Worm (Caenorhabditis elegans) whole organism, young adult: ENCODE results near the gene mam-4.

Experiments used
- B0035.1 ChIP-seq: sonication (generic microtip); optimal IDR thresholded peaks from 2 replicates; lab custom pipeline; 2016; ENCODE audit warnings: missing genetic modification characterization, mild to moderate bottlenecking, missing compliant biosample characterization, missing genotype, missing genetic modification reagents
- B0261.1 ChIP-seq: sonication (generic microtip); optimal IDR thresholded peaks from 2 replicates; lab custom pipeline; 2016; ENCODE audit warnings: mild to moderate bottlenecking, missing genetic modification characterization, moderate library complexity, missing compliant biosample characterization
- F22D6.2 ChIP-seq: sonication (generic microtip); optimal IDR thresholded peaks from 2 replicates; lab custom pipeline; 2016; ENCODE audit warnings: mild to moderate bottlenecking, missing genetic modification characterization, missing compliant biosample characterization
- F23B12.7 ChIP-seq: sonication (generic microtip); optimal IDR thresholded peaks from 2 replicates; lab custom pipeline; 2017; ENCODE audit warnings: missing genetic modification characterization, mild to moderate bottlenecking, missing compliant biosample characterization, antibody characterized with exemption, moderate library complexity; ENCODE audit not compliant: insufficient read depth
- F33H1.4 ChIP-seq: fragments of 200-800 bp; sonication (Bioruptor generic); IDR thresholded peaks from 2 replicates; pipeline ENCODE4 v1.3.6; 2022; ENCODE audit warnings: missing genetic modification reagents, missing genetic modification characterization, missing compliant biosample characterization
- F39B2.1 ChIP-seq: fragments of 200-800 bp; sonication (Bioruptor generic); IDR thresholded peaks from 2 replicates; pipeline ENCODE4 v1.3.6; 2022; ENCODE audit warnings: missing genetic modification reagents, missing genetic modification characterization, missing compliant biosample characterization
- F55B11.4 ChIP-seq: sonication (generic microtip); optimal IDR thresholded peaks from 2 replicates; lab custom pipeline; 2016; ENCODE audit warnings: missing compliant biosample characterization, missing genetic modification characterization, borderline replicate concordance; ENCODE audit not compliant: insufficient read depth
- F57A8.1 ChIP-seq: fragments of 200-800 bp; sonication (Bioruptor generic); optimal IDR thresholded peaks from 2 replicates; lab custom pipeline; 2018; ENCODE audit warnings: mild to moderate bottlenecking, missing genetic modification characterization, moderate library complexity, missing compliant biosample characterization
- F57C9.4 ChIP-seq: sonication (generic microtip); optimal IDR thresholded peaks from 2 replicates; lab custom pipeline; 2017; ENCODE audit warnings: mild to moderate bottlenecking, missing genetic modification characterization, missing compliant biosample characterization
- T07F8.4 ChIP-seq: sonication (generic microtip); optimal IDR thresholded peaks from 2 replicates; lab custom pipeline; 2016; ENCODE audit warnings: mild to moderate bottlenecking, missing genetic modification characterization, moderate library complexity, missing compliant biosample characterization
- T26A5.8 ChIP-seq: sonication (generic microtip); optimal IDR thresholded peaks from 2 replicates; lab custom pipeline; 2016; ENCODE audit warnings: missing genetic modification characterization, missing compliant biosample characterization
- Y56A3A.18 ChIP-seq: fragments of 200-800 bp; sonication (Bioruptor generic); IDR thresholded peaks from 2 replicates; pipeline ENCODE4 v1.3.6; 2022; ENCODE audit warnings: missing genetic modification reagents, missing genetic modification characterization, missing compliant biosample characterization
- Y79H2A.3 ChIP-seq: fragments of 200-800 bp; sonication (Bioruptor generic); conservative IDR thresholded peaks from 2 replicates; pipeline ENCODE4 v1.3.6; 2022; ENCODE audit warnings: missing genetic modification reagents, missing genetic modification characterization, missing compliant biosample characterization
- akir-1 ChIP-seq: fragments of 200-800 bp; sonication (Bioruptor generic); optimal IDR thresholded peaks from 2 replicates; lab custom pipeline; 2018; ENCODE audit warnings: mild to moderate bottlenecking, missing genetic modification characterization, moderate library complexity, missing compliant biosample characterization
- ama-1 ChIP-seq, 3 experiments: fragments of 150-350 bp in 1 of 3; sonication (generic microtip) in 2 of 3; optimal IDR thresholded peaks; 2 replicates each; lab custom pipeline; 2014 to 2018; ENCODE audit warnings: missing biosample characterization in 2 of 3, missing genetic modification characterization in 2 of 3, missing genetic modification reagents in 2 of 3
- aptf-2 ChIP-seq: fragments of 200-800 bp; sonication (Bioruptor generic); conservative IDR thresholded peaks from 2 replicates; pipeline ENCODE4 v1.3.6; 2022; ENCODE audit warnings: missing genetic modification reagents, missing genetic modification characterization, missing compliant biosample characterization
- attf-3 ChIP-seq: fragments of 200-800 bp; sonication (Bioruptor generic); conservative IDR thresholded peaks from 2 replicates; pipeline ENCODE4 v1.3.6; 2022; ENCODE audit warnings: missing genetic modification reagents, missing genetic modification characterization, missing compliant biosample characterization
- attf-5 ChIP-seq: fragments of 200-800 bp; sonication (Bioruptor generic); optimal IDR thresholded peaks from 2 replicates; lab custom pipeline; 2018; ENCODE audit warnings: mild to moderate bottlenecking, missing genetic modification characterization, missing compliant biosample characterization
- ccch-3 ChIP-seq: fragments of 200-800 bp; sonication (Bioruptor generic); optimal IDR thresholded peaks from 2 replicates; lab custom pipeline; 2018; ENCODE audit warnings: mild to moderate bottlenecking, missing genetic modification characterization, missing compliant biosample characterization
- cebp-1 ChIP-seq, 2 experiments: fragments of 200-800 bp in 1 of 2; sonication (Bioruptor generic) in 1 of 2; sonication (generic microtip) in 1 of 2; IDR thresholded peaks in 1 of 2; optimal IDR thresholded peaks in 1 of 2; 2 replicates each; pipeline versions ENCODE4 v1.3.6 to Lab custom; 2017 to 2022; ENCODE audit warnings: missing compliant biosample characterization in 2 of 2, missing genetic modification characterization in 2 of 2, mild to moderate bottlenecking in 1 of 2, missing genetic modification reagents in 1 of 2, moderate library complexity in 1 of 2
- ceh-58 ChIP-seq: fragments of 200-800 bp; sonication (Bioruptor generic); IDR thresholded peaks from 2 replicates; pipeline ENCODE4 v1.3.6; 2022; ENCODE audit warnings: missing genetic modification characterization, missing compliant biosample characterization
- ceh-79 ChIP-seq: sonication (generic microtip); optimal IDR thresholded peaks from 2 replicates; lab custom pipeline; 2017; ENCODE audit warnings: mild to moderate bottlenecking, missing genetic modification characterization, missing compliant biosample characterization
- chd-7 ChIP-seq: sonication (generic microtip); optimal IDR thresholded peaks from 2 replicates; lab custom pipeline; 2016; ENCODE audit warnings: mild to moderate bottlenecking, missing genetic modification characterization, moderate library complexity, missing compliant biosample characterization
- dox-1 ChIP-seq: fragments of 200-800 bp; sonication (Bioruptor generic); IDR thresholded peaks from 2 replicates; pipeline ENCODE4 v1.3.6; 2022; ENCODE audit warnings: missing genetic modification reagents, missing genetic modification characterization, missing compliant biosample characterization
- efl-1 ChIP-seq: fragments of 150-350 bp; optimal IDR thresholded peaks from 2 replicates; lab custom pipeline; 2014; ENCODE audit warnings: missing biosample characterization, missing genetic modification reagents, missing genetic modification characterization
- egl-18 ChIP-seq: fragments of 200-800 bp; sonication (Bioruptor generic); IDR thresholded peaks from 2 replicates; pipeline ENCODE4 v1.3.6; 2022; ENCODE audit warnings: missing genetic modification reagents, missing genetic modification characterization, missing compliant biosample characterization
- egl-44 ChIP-seq: fragments of 200-800 bp; sonication (Bioruptor generic); IDR thresholded peaks from 2 replicates; pipeline ENCODE4 v1.3.6; 2022; ENCODE audit warnings: missing genetic modification reagents, missing genetic modification characterization, missing compliant biosample characterization
- him-1 ChIP-seq: sonication (generic microtip); optimal IDR thresholded peaks from 2 replicates; lab custom pipeline; 2016; ENCODE audit warnings: missing genotype, missing genetic modification reagents, missing genetic modification characterization, missing compliant biosample characterization
- hlh-12 ChIP-seq: sonication (generic microtip); optimal IDR thresholded peaks from 2 replicates; lab custom pipeline; 2016; ENCODE audit warnings: missing genetic modification characterization, missing compliant biosample characterization
- hmg-20 ChIP-seq: fragments of 200-800 bp; sonication (Bioruptor generic); IDR thresholded peaks from 2 replicates; pipeline ENCODE4 v1.3.6; 2022; ENCODE audit warnings: missing genetic modification reagents, missing genetic modification characterization, missing compliant biosample characterization
- hrde-1 ChIP-seq: sonication (generic microtip); optimal IDR thresholded peaks from 2 replicates; lab custom pipeline; 2016; ENCODE audit warnings: missing genetic modification characterization, mild to moderate bottlenecking, missing compliant biosample characterization, moderate library complexity, missing genotype, missing genetic modification reagents, borderline replicate concordance
- hsf-1 ChIP-seq: fragments of 200-800 bp; sonication (Bioruptor generic); IDR thresholded peaks from 2 replicates; pipeline ENCODE4 v1.3.6; 2022; ENCODE audit warnings: missing genetic modification reagents, missing genetic modification characterization, missing compliant biosample characterization
- let-526 ChIP-seq: fragments of 200-800 bp; sonication (Bioruptor generic); IDR thresholded peaks from 2 replicates; pipeline ENCODE4 v1.3.6; 2022; ENCODE audit warnings: missing genetic modification reagents, missing genetic modification characterization, missing compliant biosample characterization
- let-607 ChIP-seq, 2 experiments: fragments of 200-800 bp in 1 of 2; sonication (Bioruptor generic) in 1 of 2; sonication (generic microtip) in 1 of 2; optimal IDR thresholded peaks; 2 replicates each; lab custom pipeline; 2016 to 2018; ENCODE audit warnings: mild to moderate bottlenecking in 2 of 2, missing compliant biosample characterization in 2 of 2, missing genetic modification characterization in 2 of 2, moderate library complexity in 2 of 2, missing genotype in 1 of 2
- lin-26 ChIP-seq: fragments of 200-800 bp; sonication (Bioruptor generic); IDR thresholded peaks from 2 replicates; pipeline ENCODE4 v1.3.6; 2022; ENCODE audit warnings: missing genetic modification reagents, missing genetic modification characterization, missing compliant biosample characterization
- lin-54 ChIP-seq: fragments of 200-800 bp; sonication (Bioruptor generic); optimal IDR thresholded peaks from 2 replicates; lab custom pipeline; 2018; ENCODE audit warnings: mild to moderate bottlenecking, missing genetic modification characterization, missing compliant biosample characterization
- madf-6 ChIP-seq: fragments of 200-800 bp; sonication (Bioruptor generic); IDR thresholded peaks from 2 replicates; pipeline ENCODE4 v1.3.6; 2022; ENCODE audit warnings: missing genetic modification reagents, missing genetic modification characterization, missing compliant biosample characterization
- mcd-1 ChIP-seq: fragments of 200-800 bp; sonication (Bioruptor generic); IDR thresholded peaks from 2 replicates; pipeline ENCODE4 v1.3.6; 2022; ENCODE audit warnings: missing genetic modification reagents, missing genetic modification characterization, missing compliant biosample characterization
- mel-28 ChIP-seq: sonication (generic microtip); optimal IDR thresholded peaks from 2 replicates; lab custom pipeline; 2016; ENCODE audit warnings: borderline replicate concordance, mild to moderate bottlenecking, missing genetic modification characterization, missing compliant biosample characterization
- mxl-1 ChIP-seq: sonication (generic microtip); optimal IDR thresholded peaks from 2 replicates; lab custom pipeline; 2016; ENCODE audit warnings: missing genetic modification characterization, missing compliant biosample characterization
- nhr-27 ChIP-seq: fragments of 200-800 bp; sonication (Bioruptor generic); optimal IDR thresholded peaks from 2 replicates; lab custom pipeline; 2018; ENCODE audit warnings: mild to moderate bottlenecking, missing genetic modification characterization, moderate library complexity, missing compliant biosample characterization
- repo-1 ChIP-seq: sonication (generic microtip); optimal IDR thresholded peaks from 2 replicates; lab custom pipeline; 2017; ENCODE audit warnings: mild to moderate bottlenecking, missing genetic modification characterization, missing compliant biosample characterization
- somi-1 ChIP-seq: fragments of 200-800 bp; sonication (Bioruptor generic); optimal IDR thresholded peaks from 2 replicates; lab custom pipeline; 2018; ENCODE audit warnings: mild to moderate bottlenecking, missing genetic modification characterization, missing compliant biosample characterization
- tbp1 ChIP-seq: fragments of 200-800 bp; sonication (Bioruptor generic); optimal IDR thresholded peaks from 2 replicates; lab custom pipeline; 2018; ENCODE audit warnings: mild to moderate bottlenecking, missing genetic modification characterization, missing compliant biosample characterization
- unc-62 ChIP-seq: fragments of 150-350 bp; optimal IDR thresholded peaks from 2 replicates; lab custom pipeline; 2014; ENCODE audit warnings: missing biosample characterization, missing genetic modification reagents, missing genetic modification characterization
- ztf-18 ChIP-seq: sonication (generic microtip); optimal IDR thresholded peaks from 2 replicates; lab custom pipeline; 2016; ENCODE audit warnings: missing genotype, mild to moderate bottlenecking, missing genetic modification characterization, missing compliant biosample characterization
- ztf-22 ChIP-seq: fragments of 200-800 bp; sonication (Bioruptor generic); optimal IDR thresholded peaks from 2 replicates; lab custom pipeline; 2018; ENCODE audit warnings: mild to moderate bottlenecking, missing genetic modification characterization, moderate library complexity, missing compliant biosample characterization

The mam-4 gene

DNA sequence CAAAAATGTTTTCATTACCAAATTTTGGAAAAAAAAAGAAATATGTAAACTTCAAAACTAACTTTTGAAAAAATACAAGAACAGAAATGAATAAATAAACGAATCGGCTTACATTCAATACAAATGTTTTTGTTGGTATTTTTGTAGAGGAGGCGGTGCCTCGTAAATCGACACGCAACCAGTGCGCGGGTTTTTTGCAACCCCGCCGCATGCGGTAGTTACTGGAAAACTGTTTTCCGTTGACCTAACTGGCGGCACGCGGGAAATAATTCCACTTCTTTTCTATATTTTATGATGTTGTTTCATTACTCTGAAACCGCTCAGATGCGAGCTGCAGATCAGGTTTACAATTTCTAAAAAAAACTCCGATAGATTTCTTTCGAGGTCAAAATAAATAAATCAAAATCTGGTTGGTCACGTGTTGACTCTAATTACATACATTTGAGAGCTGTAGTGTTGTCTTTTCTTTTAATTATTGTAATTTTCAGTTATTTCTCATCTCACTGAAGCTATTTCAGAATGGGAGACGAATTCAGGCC lies 8.7 kb upstream of the mam-4 start, which contains the start of the genes dvc-1 and ima-1:
TSS of gene dvc-1 (minus strand) at position 145 of the 539 bp plus-strand sequence.
TSS of gene ima-1 (plus strand) at position 489 of the 539 bp plus-strand sequence.
- TF ChIP-seq ztf-22 (GFP tag; lab: Kevin White, UChicago) (no peak), T26A5.8 (tag; lab: Kevin White, UChicago) (no peak), ccch-3 (no peak), madf-6 (GFP tag; lab: Robert Waterston, UW) (peak; percentile 98), aptf-2 (GFP tag; lab: Robert Waterston, UW) (0 out of 2 replicates have a peak, but pooled peaks have one; percentile 18), lin-54 (GFP tag; lab: Kevin White, UChicago) (peak; percentile 84), B0035.1 (no peak), hlh-12 (no peak), akir-1 (GFP tag; lab: Kevin White, UChicago) (no peak), F55B11.4 (no peak), mcd-1 (peak; percentile 78), mxl-1 (tag; lab: Kevin White, UChicago) (no peak), F39B2.1 (GFP tag; lab: Robert Waterston, UW) (peak; percentile 67; the same call in 1 of the 2 replicates), egl-18 (GFP tag; lab: Robert Waterston, UW) (no peak), ama-1 (optimal IDR thresholded peaks at IDR 0.05; lab: Kevin White, UChicago) (no peak), ama-1 (GFP tag; optimal IDR thresholded peaks at IDR 0.05; lab: Kevin White, UChicago) (no peak), ceh-58 (GFP tag; lab: Robert Waterston, UW) (no peak), ceh-79 (tag; lab: Kevin White, UChicago) (no peak), attf-5 (GFP tag; lab: Kevin White, UChicago) (peak; percentile 84), F23B12.7 (tag; lab: Kevin White, UChicago) (no peak), mel-28 (no peak), dox-1 (GFP tag; lab: Robert Waterston, UW) (peak; percentile 95), B0261.1 (no peak), F22D6.2 (no peak), repo-1 (tag; lab: Kevin White, UChicago) (no peak), F57A8.1 (GFP tag; lab: Kevin White, UChicago) (no peak), let-526 (GFP tag; lab: Robert Waterston, UW) (0 out of 2 replicates have a peak, but pooled peaks have one; percentile 23), chd-7 (tag; lab: Kevin White, UChicago) (no peak), F33H1.4 (GFP tag; lab: Robert Waterston, UW) (peak; percentile 81), somi-1 (GFP tag; lab: Kevin White, UChicago) (no peak), Y79H2A.3 (GFP tag; lab: Robert Waterston, UW) (peak; percentile 55; the same call in 1 of the 2 replicates), Y56A3A.18 (GFP tag; lab: Robert Waterston, UW) (no peak), efl-1 (GFP tag; lab: Kevin White, UChicago) (peak; percentile 99), F57C9.4 (no peak), cebp-1 (GFP tag; IDR thresholded peaks at IDR 0.05; lab: Robert Waterston, UW) (no peak), cebp-1 (tag; optimal IDR thresholded peaks at IDR 0.05; lab: Kevin White, UChicago) (no peak), hsf-1 (GFP tag; lab: Robert Waterston, UW) (peak; percentile 85; the same call in 1 of the 2 replicates), attf-3 (GFP tag; lab: Robert Waterston, UW) (peak; percentile 60; the same call in 1 of the 2 replicates), lin-26 (peak; percentile 78), tbp1 (GFP tag; lab: Kevin White, UChicago) (peak; percentile 63), hmg-20 (GFP tag; lab: Robert Waterston, UW) (no peak), nhr-27 (tag; lab: Kevin White, UChicago) (no peak), him-1 (tag; lab: Kevin White, UChicago) (peak; percentile 66), ztf-18 (tag; lab: Kevin White, UChicago) (peak; percentile 67), egl-44 (GFP tag; lab: Robert Waterston, UW) (no peak), let-607 (tag; optimal IDR thresholded peaks at IDR 0.05; lab: Kevin White, UChicago) (no peak), hrde-1 (peak; percentile 35), T07F8.4 (tag; lab: Kevin White, UChicago) (no peak), unc-62 (GFP tag; lab: Kevin White, UChicago) (no peak)
